Fruit fly (Drosophila melanogaster) Kc167 (cell line): Measurements from ENCODE around the gene CG14442.

Source experiments
- Myc ChIP-seq: fragments of >200 bp; optimal IDR thresholded peaks from 2 replicates; lab custom pipeline; 2017; ENCODE audit warnings: missing external identifiers
- insv ChIP-seq: fragments of >200 bp; optimal IDR thresholded peaks from 3 replicates; lab custom pipeline; 2018; ENCODE audit warnings: missing external identifiers
- psq ChIP-seq: fragments of >200 bp; optimal IDR thresholded peaks from 2 replicates; lab custom pipeline; 2017; ENCODE audit warnings: missing external identifiers

DNA sequence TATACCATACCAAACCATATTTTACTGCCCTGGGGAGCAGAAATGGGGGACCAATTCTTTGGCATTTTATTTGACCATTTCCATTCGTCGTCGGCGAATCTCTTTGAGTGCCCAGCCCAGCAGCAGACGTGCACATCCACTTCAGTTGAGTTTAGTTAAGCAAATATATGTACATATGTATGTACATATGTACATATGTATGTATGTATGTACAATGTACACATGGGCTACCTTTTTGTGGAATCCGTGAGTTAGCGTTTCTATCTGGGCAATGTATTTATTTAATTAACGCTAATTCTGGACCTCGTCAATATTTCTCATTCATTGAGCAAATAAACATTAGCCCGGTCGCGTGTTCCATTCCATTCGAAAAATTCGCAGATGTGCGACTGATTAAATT is 25.2 kb upstream of the CG14442 start:
- TF ChIP-seq psq (lab: Kevin White, UChicago) (no peak), Myc (lab: Kevin White, UChicago) (no peak), insv (lab: Kevin White, UChicago) (no peak)
